Fruit fly (Drosophila melanogaster) whole organism, embryonic: ENCODE data around the gene dmrt11E.

Experiments
- Asciz ChIP-seq: fragments of 200-800 bp; sonication (Bioruptor generic); optimal IDR thresholded peaks from 2 replicates; lab custom pipeline; 2017; ENCODE audit warnings: missing biosample characterization, mild to moderate bottlenecking, missing genetic modification characterization, missing genetic modification reagents
- BEAF-32 ChIP-seq: fragments of 200-800 bp; sonication (Bioruptor generic); optimal IDR thresholded peaks from 3 replicates; lab custom pipeline; 2017; ENCODE audit warnings: missing biosample characterization, missing genetic modification characterization, mild to moderate bottlenecking, moderate library complexity, missing genetic modification reagents
- CG10959 ChIP-seq: fragments of 200-800 bp; sonication (Bioruptor generic); IDR thresholded peaks from 2 replicates; pipeline ENCODE4 v1.3.6; 2022; ENCODE audit warnings: missing biosample characterization, missing genetic modification characterization
- CG11093 ChIP-seq: fragments of 200-800 bp; sonication (Bioruptor generic); IDR thresholded peaks from 3 replicates; pipeline ENCODE4 v1.3.6; 2022; ENCODE audit warnings: missing biosample characterization, missing genetic modification characterization
- CG13296 ChIP-seq: fragments of 200-800 bp; sonication (Bioruptor generic); optimal IDR thresholded peaks from 3 replicates; lab custom pipeline; 2018; ENCODE audit warnings: missing biosample characterization, mild to moderate bottlenecking, missing genetic modification characterization
- CG14710 ChIP-seq: fragments of 200-800 bp; sonication (Bioruptor generic); optimal IDR thresholded peaks from 3 replicates; lab custom pipeline; 2019; ENCODE audit warnings: missing biosample characterization, mild to moderate bottlenecking, missing genetic modification characterization, moderate library complexity
- CG15011 ChIP-seq: fragments of 200-800 bp; sonication (Bioruptor generic); optimal IDR thresholded peaks from 3 replicates; lab custom pipeline; 2018; ENCODE audit warnings: missing biosample characterization, mild to moderate bottlenecking, missing genetic modification characterization
- CG15601 ChIP-seq: fragments of 200-800 bp; sonication (Bioruptor generic); optimal IDR thresholded peaks from 3 replicates; lab custom pipeline; 2019; ENCODE audit warnings: missing biosample characterization, mild to moderate bottlenecking, missing genetic modification characterization, moderate library complexity
- CG1832 ChIP-seq: fragments of 200-800 bp; sonication (Bioruptor generic); optimal IDR thresholded peaks from 2 replicates; lab custom pipeline; 2017; ENCODE audit warnings: missing biosample characterization, mild to moderate bottlenecking, missing genetic modification characterization, inconsistent platforms
- CG2202 ChIP-seq: fragments of 200-800 bp; sonication (Bioruptor generic); optimal IDR thresholded peaks from 2 replicates; lab custom pipeline; 2018; ENCODE audit warnings: missing biosample characterization, mild to moderate bottlenecking, missing genetic modification characterization
- CG31224 ChIP-seq: fragments of 200-800 bp; sonication (Bioruptor generic); IDR thresholded peaks from 2 replicates; pipeline ENCODE4 v1.3.6; 2022; ENCODE audit warnings: missing biosample characterization, missing genetic modification characterization
- CG5245 ChIP-seq: fragments of 200-800 bp; sonication (Bioruptor generic); optimal IDR thresholded peaks from 3 replicates; lab custom pipeline; 2016; ENCODE audit warnings: missing biosample characterization, missing genetic modification characterization
- CG7357 ChIP-seq: fragments of 200-800 bp; sonication (Bioruptor generic); IDR thresholded peaks from 3 replicates; pipeline ENCODE4 v1.3.6; 2022; ENCODE audit warnings: missing biosample characterization, missing genetic modification characterization
- CG7372 ChIP-seq: fragments of 200-800 bp; sonication (Bioruptor generic); IDR thresholded peaks from 2 replicates; pipeline ENCODE4 v1.3.6; 2022; ENCODE audit warnings: missing biosample characterization, missing genetic modification characterization
- CG8281 ChIP-seq: fragments of 200-800 bp; sonication (Bioruptor generic); optimal IDR thresholded peaks from 2 replicates; lab custom pipeline; 2018; ENCODE audit warnings: missing biosample characterization, mild to moderate bottlenecking, missing genetic modification characterization, moderate library complexity
- CG8359 ChIP-seq: fragments of 200-800 bp; sonication (Bioruptor generic); optimal IDR thresholded peaks from 2 replicates; lab custom pipeline; 2017; ENCODE audit warnings: missing biosample characterization, mild to moderate bottlenecking, missing genetic modification characterization, borderline replicate concordance
- CG9215 ChIP-seq: fragments of 200-800 bp; sonication (Bioruptor generic); IDR thresholded peaks from 2 replicates; pipeline ENCODE4 v1.3.6; 2022; ENCODE audit warnings: missing biosample characterization, missing genetic modification characterization
- Dip2 ChIP-seq: fragments of 200-800 bp; sonication (Bioruptor generic); IDR thresholded peaks from 2 replicates; pipeline ENCODE4 v1.3.6; 2022; ENCODE audit warnings: missing biosample characterization, missing genetic modification characterization
- Dref ChIP-seq: fragments of 200-800 bp; sonication (Bioruptor generic); IDR thresholded peaks from 2 replicates; pipeline ENCODE4 v1.3.6; 2022; ENCODE audit warnings: missing biosample characterization, missing genetic modification characterization
- Fer1 ChIP-seq: fragments of 200-800 bp; sonication (Bioruptor generic); optimal IDR thresholded peaks from 2 replicates; lab custom pipeline; 2017; ENCODE audit warnings: missing biosample characterization, mild to moderate bottlenecking, missing genetic modification characterization
- Fer3 ChIP-seq: fragments of 200-800 bp; sonication (Bioruptor generic); optimal IDR thresholded peaks from 2 replicates; lab custom pipeline; 2018; ENCODE audit warnings: missing biosample characterization, mild to moderate bottlenecking, missing genetic modification characterization, moderate library complexity
- Hand ChIP-seq: fragments of 200-800 bp; sonication (Bioruptor generic); optimal IDR thresholded peaks from 2 replicates; lab custom pipeline; 2017; ENCODE audit warnings: mild to moderate bottlenecking, missing biosample characterization, missing genetic modification reagents, missing genetic modification characterization
- Kr ChIP-seq: fragments of 200-800 bp; sonication (Bioruptor generic); optimal IDR thresholded peaks from 2 replicates; lab custom pipeline; 2017; ENCODE audit warnings: missing biosample characterization, mild to moderate bottlenecking, missing genetic modification characterization
- Lpt ChIP-seq: fragments of >200 bp; optimal IDR thresholded peaks from 2 replicates; lab custom pipeline; 2018; ENCODE audit warnings: missing biosample characterization, missing genetic modification characterization
- MESR4 ChIP-seq: fragments of 200-800 bp; sonication (Bioruptor generic); optimal IDR thresholded peaks from 2 replicates; lab custom pipeline; 2018; ENCODE audit warnings: missing biosample characterization, mild to moderate bottlenecking, missing genetic modification characterization, moderate library complexity
- Mad ChIP-seq: fragments of 200-800 bp; sonication (Bioruptor generic); optimal IDR thresholded peaks from 2 replicates; lab custom pipeline; 2016; ENCODE audit warnings: missing biosample characterization, missing genetic modification characterization
- Mrtf ChIP-seq: fragments of 200-800 bp; sonication (Bioruptor generic); IDR thresholded peaks from 3 replicates; pipeline ENCODE4 v1.3.6; 2022; ENCODE audit warnings: missing biosample characterization, missing genetic modification characterization
- Nf-YB ChIP-seq: fragments of 200-800 bp; sonication (Bioruptor generic); optimal IDR thresholded peaks from 3 replicates; lab custom pipeline; 2019; ENCODE audit warnings: missing biosample characterization, mild to moderate bottlenecking, missing genetic modification characterization, moderate library complexity
- Trl ChIP-seq, 3 experiments: fragments of >200 bp in 2 of 3; fragments of 200-800 bp in 1 of 3; sonication (Bioruptor generic) in 1 of 3; optimal IDR thresholded peaks; 2 replicates in 1 of 3; 3 replicates in 2 of 3; lab custom pipeline; 2016 to 2017; ENCODE audit warnings: missing biosample characterization in 1 of 3, missing genetic modification characterization in 1 of 3
- dysf ChIP-seq: fragments of 200-800 bp; sonication (Bioruptor generic); IDR thresholded peaks from 3 replicates; pipeline ENCODE4 v1.3.6; 2022; ENCODE audit warnings: missing biosample characterization, missing genetic modification characterization
- fd96Cb ChIP-seq: fragments of 200-800 bp; sonication (Bioruptor generic); optimal IDR thresholded peaks from 2 replicates; lab custom pipeline; 2018; ENCODE audit warnings: missing biosample characterization, mild to moderate bottlenecking, missing genetic modification characterization, moderate library complexity
- gfzf ChIP-seq: fragments of 200-800 bp; sonication (Bioruptor generic); optimal IDR thresholded peaks from 2 replicates; lab custom pipeline; 2016; ENCODE audit warnings: missing biosample characterization, mild to moderate bottlenecking, missing genetic modification characterization, moderate library complexity
- hkb ChIP-seq, 2 experiments: fragments of 200-800 bp in 1 of 2; fragments of >200 bp in 1 of 2; sonication (Bioruptor generic) in 1 of 2; IDR thresholded peaks in 1 of 2; optimal IDR thresholded peaks in 1 of 2; 2 replicates each; pipeline versions ENCODE4 v1.3.6 to Lab custom; 2017 to 2022; ENCODE audit warnings: missing biosample characterization in 1 of 2, missing genetic modification characterization in 1 of 2
- jumu ChIP-seq: fragments of 200-800 bp; sonication (Bioruptor generic); optimal IDR thresholded peaks from 3 replicates; lab custom pipeline; 2016; ENCODE audit warnings: missing biosample characterization, missing genetic modification characterization
- klu ChIP-seq: fragments of 200-800 bp; sonication (Bioruptor generic); IDR thresholded peaks from 2 replicates; pipeline ENCODE4 v1.3.6; 2022; ENCODE audit warnings: missing biosample characterization, missing genetic modification characterization
- kni ChIP-seq: fragments of 200-800 bp; sonication (Bioruptor generic); optimal IDR thresholded peaks from 3 replicates; lab custom pipeline; 2017; ENCODE audit warnings: mild to moderate bottlenecking, missing biosample characterization, missing genetic modification reagents, missing genetic modification characterization
- maf-S ChIP-seq: fragments of 200-800 bp; sonication (Bioruptor generic); optimal IDR thresholded peaks from 2 replicates; lab custom pipeline; 2016; ENCODE audit warnings: missing biosample characterization, missing genetic modification characterization
- nau ChIP-seq: fragments of 200-800 bp; sonication (Bioruptor generic); optimal IDR thresholded peaks from 3 replicates; lab custom pipeline; 2017; ENCODE audit warnings: missing biosample characterization, mild to moderate bottlenecking, missing genetic modification characterization, missing genetic modification reagents
- nerfin-1 ChIP-seq: fragments of 200-800 bp; sonication (Bioruptor generic); optimal IDR thresholded peaks from 3 replicates; lab custom pipeline; 2019; ENCODE audit warnings: missing biosample characterization, mild to moderate bottlenecking, missing genetic modification characterization, moderate library complexity
- otp ChIP-seq: fragments of 200-800 bp; sonication (Bioruptor generic); IDR thresholded peaks from 3 replicates; pipeline ENCODE4, ENCODE4 v1.3.6; 2022; ENCODE audit warnings: missing biosample characterization, missing genetic modification characterization
- p53 ChIP-seq: fragments of 200-800 bp; sonication (Bioruptor generic); optimal IDR thresholded peaks from 2 replicates; lab custom pipeline; 2016; ENCODE audit warnings: missing biosample characterization, missing genetic modification characterization
- pfk ChIP-seq: fragments of 200-800 bp; sonication (Bioruptor generic); optimal IDR thresholded peaks from 2 replicates; lab custom pipeline; 2018; ENCODE audit warnings: missing biosample characterization, mild to moderate bottlenecking, missing genetic modification characterization, moderate library complexity
- sd ChIP-seq: fragments of 200-800 bp; sonication (Bioruptor generic); optimal IDR thresholded peaks from 3 replicates; lab custom pipeline; 2018; ENCODE audit warnings: missing biosample characterization, mild to moderate bottlenecking, missing genetic modification characterization, moderate library complexity
- sna ChIP-seq: fragments of 200-800 bp; sonication (Bioruptor generic); IDR thresholded peaks from 2 replicates; pipeline ENCODE4 v1.3.6; 2022; ENCODE audit warnings: missing biosample characterization, missing genetic modification characterization; ENCODE audit not compliant: partially characterized antibody
- tx ChIP-seq: fragments of 200-800 bp; sonication (Bioruptor generic); optimal IDR thresholded peaks from 2 replicates; lab custom pipeline; 2016; ENCODE audit warnings: missing biosample characterization, missing genetic modification characterization
- vnd ChIP-seq: fragments of 200-800 bp; sonication (Bioruptor generic); IDR thresholded peaks from 3 replicates; pipeline ENCODE4 v1.3.6; 2022; ENCODE audit warnings: missing biosample characterization, missing genetic modification characterization; ENCODE audit not compliant: partially characterized antibody
- vvl ChIP-seq: fragments of 200-800 bp; sonication (Bioruptor generic); IDR thresholded peaks from 2 replicates; pipeline ENCODE4 v1.3.6; 2022; ENCODE audit warnings: missing biosample characterization, missing genetic modification characterization
- zf30C ChIP-seq: fragments of 200-800 bp; sonication (Bioruptor generic); optimal IDR thresholded peaks from 3 replicates; lab custom pipeline; 2018; ENCODE audit warnings: missing biosample characterization, mild to moderate bottlenecking, missing genetic modification characterization
- zfh2 ChIP-seq: fragments of 200-800 bp; sonication (Bioruptor generic); optimal IDR thresholded peaks from 2 replicates; lab custom pipeline; 2016; ENCODE audit warnings: missing biosample characterization, missing genetic modification characterization

dmrt11E gene

DNA sequence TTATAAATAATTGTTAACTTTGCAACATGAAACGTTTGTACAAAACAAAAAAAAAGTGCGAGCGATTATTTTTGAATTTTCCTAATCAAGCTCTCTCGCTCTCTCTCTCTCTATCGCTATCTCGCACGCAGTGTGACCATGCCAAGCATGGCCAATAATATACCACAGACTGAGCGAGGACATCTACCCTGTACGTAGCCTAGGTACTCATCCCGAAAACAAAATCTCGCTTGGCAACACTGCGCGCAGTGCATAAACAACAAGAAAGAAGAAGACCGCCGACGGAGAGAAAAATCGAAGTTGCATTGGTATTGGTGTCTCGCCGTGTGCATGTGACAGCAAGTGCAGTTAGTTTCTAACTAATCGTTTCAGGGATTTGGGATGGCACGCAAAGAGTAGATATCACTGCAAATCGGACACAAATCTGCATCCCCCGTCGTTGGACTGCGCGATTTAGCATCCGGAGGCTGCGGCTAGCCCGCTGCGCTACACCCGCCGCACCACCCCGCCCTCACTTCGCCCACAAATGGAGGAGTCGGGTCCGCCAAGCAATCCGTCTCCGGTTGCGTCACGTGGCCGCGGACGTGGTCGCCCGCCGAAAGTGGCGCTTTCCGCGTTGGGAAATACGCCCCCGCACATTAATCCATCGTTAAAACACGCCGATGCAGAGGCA lies 45.1 kb downstream of the dmrt11E start, which contains the start of the genes CG1998 and Set2 (continued):
- no peak for TF ChIP-seq CG11093 (GFP tag; lab: Robert Waterston, UW)
- TF ChIP-seq CG7372 (GFP tag; lab: Robert Waterston, UW), result no peak
- peak in 1 of 2 experiments; percentile 61 for TF ChIP-seq Trl (optimal IDR thresholded peaks at IDR 0.05; lab: Kevin White, UChicago)
- peak; percentile 27 for TF ChIP-seq Trl (GFP tag; optimal IDR thresholded peaks at IDR 0.05; lab: Kevin White, UChicago)
- TF ChIP-seq nau, result no peak
- TF ChIP-seq Hand (GFP tag; lab: Kevin White, UChicago), result no peak
- peak; percentile 41 for TF ChIP-seq nerfin-1 (tag; lab: Kevin White, UChicago)
- TF ChIP-seq MESR4 (GFP tag; lab: Kevin White, UChicago), result peak; percentile 91
- TF ChIP-seq zfh2, result peak; percentile 19
- no peak for TF ChIP-seq CG7357 (GFP tag; lab: Robert Waterston, UW)
- TF ChIP-seq Nf-YB, result peak; percentile 35
- no peak for TF ChIP-seq CG5245 (GFP tag; lab: Kevin White, UChicago)
- peak; percentile 44 for TF ChIP-seq vvl (GFP tag; lab: Robert Waterston, UW)
- peak; percentile 34 for TF ChIP-seq pfk (GFP tag; lab: Kevin White, UChicago)
- TF ChIP-seq Lpt (GFP tag; lab: Kevin White, UChicago), result no peak
- no peak for TF ChIP-seq CG31224 (GFP tag; lab: Robert Waterston, UW)
- TF ChIP-seq Kr (GFP tag; lab: Kevin White, UChicago), result no peak
- TF ChIP-seq sd (tag; lab: Kevin White, UChicago), result no peak
- TF ChIP-seq Fer1, result peak; percentile 52
- TF ChIP-seq jumu (GFP tag; lab: Kevin White, UChicago), result peak; percentile 7
- no peak for TF ChIP-seq CG8359 (GFP tag; lab: Kevin White, UChicago)
- peak; percentile 25 for TF ChIP-seq p53 (GFP tag; lab: Kevin White, UChicago)
- TF ChIP-seq CG2202 (tag; lab: Kevin White, UChicago), result no peak
- peak; percentile 61 for TF ChIP-seq BEAF-32 (GFP tag; lab: Kevin White, UChicago)
- no peak for TF ChIP-seq Fer3 (tag; lab: Kevin White, UChicago)
- TF ChIP-seq fd96Cb, result no peak
- no peak for TF ChIP-seq kni
- TF ChIP-seq CG14710 (tag; lab: Kevin White, UChicago), result peak; percentile 81
- peak; percentile 35 for TF ChIP-seq CG15601 (tag; lab: Kevin White, UChicago)
- 0 out of 3 replicates have a peak, but pooled peaks have one; percentile 21 for TF ChIP-seq dysf (GFP tag; lab: Robert Waterston, UW)
- TF ChIP-seq CG1832, result peak; percentile 89
- peak; percentile 85 for TF ChIP-seq CG9215 (GFP tag; lab: Robert Waterston, UW)
- TF ChIP-seq Mrtf, result no peak
- TF ChIP-seq Dip2, result no peak
- no peak for TF ChIP-seq vnd (GFP tag; lab: Robert Waterston, UW)
- TF ChIP-seq maf-S (GFP tag; lab: Kevin White, UChicago), result no peak
- TF ChIP-seq gfzf (GFP tag; lab: Kevin White, UChicago), result peak; percentile 98
- TF ChIP-seq CG13296, result no peak
- no peak for TF ChIP-seq CG15011 (GFP tag; lab: Kevin White, UChicago)
- no peak for TF ChIP-seq otp
- no peak for TF ChIP-seq CG8281 (tag; lab: Kevin White, UChicago)
- no peak for TF ChIP-seq CG10959 (GFP tag; lab: Robert Waterston, UW)
- TF ChIP-seq sna (GFP tag; lab: Robert Waterston, UW), result no peak
- no peak for TF ChIP-seq hkb (optimal IDR thresholded peaks at IDR 0.05; lab: Kevin White, UChicago)
- no peak for TF ChIP-seq hkb (GFP tag; IDR thresholded peaks at IDR 0.05; lab: Robert Waterston, UW)
- TF ChIP-seq Mad (GFP tag; lab: Kevin White, UChicago), result peak; percentile 46
- no peak for TF ChIP-seq Asciz (GFP tag; lab: Kevin White, UChicago)
- no peak for TF ChIP-seq tx (GFP tag; lab: Kevin White, UChicago)
- TF ChIP-seq Dref (GFP tag; lab: Robert Waterston, UW), result peak; percentile 60
- TF ChIP-seq zf30C (GFP tag; lab: Kevin White, UChicago), result no peak
- TF ChIP-seq klu, result no peak
